Fruit fly (Drosophila melanogaster) whole organism, prepupa: ENCODE results near the gene CG32147.

Experiments
- Blimp-1 ChIP-seq: fragments of 200-800 bp; sonication (Bioruptor generic); optimal IDR thresholded peaks from 3 replicates; lab custom pipeline; 2017; ENCODE audit warnings: missing biosample characterization, missing genetic modification characterization, mild to moderate bottlenecking, moderate library complexity, missing genetic modification reagents
- CG10631 ChIP-seq: fragments of 200-800 bp; sonication (Bioruptor generic); optimal IDR thresholded peaks from 2 replicates; lab custom pipeline; 2016; ENCODE audit warnings: missing biosample characterization, missing genetic modification characterization
- CG11762 ChIP-seq: fragments of 200-800 bp; sonication (Bioruptor generic); optimal IDR thresholded peaks from 3 replicates; lab custom pipeline; 2016; ENCODE audit warnings: missing biosample characterization, missing genetic modification characterization; ENCODE audit not compliant: insufficient read depth
- CG3032 ChIP-seq: fragments of 200-800 bp; optimal IDR thresholded peaks from 2 replicates; lab custom pipeline; 2019; ENCODE audit warnings: missing biosample characterization, mild to moderate bottlenecking, missing genetic modification characterization, moderate library complexity
- CG31627 ChIP-seq: fragments of 200-800 bp; sonication (Bioruptor generic); optimal IDR thresholded peaks from 3 replicates; lab custom pipeline; 2016; ENCODE audit warnings: missing biosample characterization, missing genetic modification characterization
- CG32006 ChIP-seq: fragments of 200-800 bp; sonication (Bioruptor generic); optimal IDR thresholded peaks from 3 replicates; lab custom pipeline; 2017; ENCODE audit warnings: missing biosample characterization, mild to moderate bottlenecking, missing genetic modification characterization
- CG3919 ChIP-seq: fragments of 200-800 bp; sonication (Bioruptor generic); optimal IDR thresholded peaks from 3 replicates; lab custom pipeline; 2016; ENCODE audit warnings: missing biosample characterization, missing genetic modification characterization
- CG4318 ChIP-seq: fragments of 200-800 bp; sonication (Bioruptor generic); optimal IDR thresholded peaks from 3 replicates; lab custom pipeline; 2017; ENCODE audit warnings: missing biosample characterization, mild to moderate bottlenecking, missing genetic modification characterization
- CG6276 ChIP-seq: fragments of 200-800 bp; sonication (Bioruptor generic); optimal IDR thresholded peaks from 2 replicates; lab custom pipeline; 2017; ENCODE audit warnings: missing biosample characterization, mild to moderate bottlenecking, missing genetic modification characterization
- CG6792 ChIP-seq: fragments of 200-800 bp; sonication (Bioruptor generic); optimal IDR thresholded peaks from 3 replicates; lab custom pipeline; 2016; ENCODE audit warnings: missing biosample characterization, missing genetic modification characterization
- CG6808 ChIP-seq: fragments of 200-800 bp; sonication (Bioruptor generic); optimal IDR thresholded peaks from 3 replicates; lab custom pipeline; 2017; ENCODE audit warnings: missing biosample characterization, missing genetic modification characterization, mild to moderate bottlenecking, moderate library complexity, missing genetic modification reagents
- CG6854 ChIP-seq: fragments of 200-800 bp; sonication (Bioruptor generic); optimal IDR thresholded peaks from 2 replicates; lab custom pipeline; 2017; ENCODE audit warnings: missing biosample characterization, mild to moderate bottlenecking, missing genetic modification characterization
- CG7368 ChIP-seq: fragments of 200-800 bp; sonication (Bioruptor generic); optimal IDR thresholded peaks from 3 replicates; lab custom pipeline; 2016; ENCODE audit warnings: missing biosample characterization, missing genetic modification characterization
- CG8119 ChIP-seq: fragments of 200-800 bp; sonication (Bioruptor generic); IDR thresholded peaks from 3 replicates; pipeline ENCODE4 v1.3.6; 2022; ENCODE audit warnings: missing biosample characterization, missing genetic modification characterization
- CG8319 ChIP-seq: fragments of 200-800 bp; sonication (Bioruptor generic); optimal IDR thresholded peaks from 3 replicates; lab custom pipeline; 2016; ENCODE audit warnings: missing biosample characterization, missing genetic modification characterization
- CG9139 ChIP-seq: fragments of 200-800 bp; sonication (Bioruptor generic); optimal IDR thresholded peaks from 3 replicates; lab custom pipeline; 2017; ENCODE audit warnings: missing biosample characterization, mild to moderate bottlenecking, missing genetic modification characterization
- Eip75B ChIP-seq: fragments of 200-800 bp; sonication (Bioruptor generic); optimal IDR thresholded peaks from 3 replicates; lab custom pipeline; 2016; ENCODE audit warnings: missing biosample characterization, missing genetic modification characterization
- Eip78C ChIP-seq: fragments of 200-800 bp; sonication (Bioruptor generic); peaks from one replicate; lab custom pipeline; 2016; ENCODE audit warnings: missing biosample characterization, missing genetic modification characterization
- Ets96B ChIP-seq: fragments of 200-800 bp; optimal IDR thresholded peaks from 2 replicates; lab custom pipeline; 2019; ENCODE audit warnings: missing biosample characterization, mild to moderate bottlenecking, missing genetic modification characterization, moderate library complexity
- Gug ChIP-seq: fragments of 200-800 bp; sonication (Bioruptor generic); IDR thresholded peaks from 2 replicates; pipeline ENCODE4 v1.3.6; 2022; ENCODE audit warnings: missing biosample characterization, missing genetic modification characterization
- Hr38 ChIP-seq: sonication (Bioruptor generic); optimal IDR thresholded peaks from 2 replicates; lab custom pipeline; 2016; ENCODE audit warnings: missing biosample characterization, missing genetic modification characterization
- Hr39 ChIP-seq: fragments of 200-800 bp; sonication (Bioruptor generic); optimal IDR thresholded peaks from 2 replicates; lab custom pipeline; 2016; ENCODE audit warnings: missing biosample characterization, missing genetic modification characterization
- Lpt ChIP-seq: fragments of 200-800 bp; sonication (Bioruptor generic); optimal IDR thresholded peaks from 3 replicates; lab custom pipeline; 2016; ENCODE audit warnings: missing biosample characterization, missing genetic modification characterization
- Met ChIP-seq: fragments of 200-800 bp; sonication (Bioruptor generic); optimal IDR thresholded peaks from 3 replicates; lab custom pipeline; 2016; ENCODE audit warnings: missing biosample characterization, missing genetic modification characterization
- OdsH ChIP-seq: fragments of 200-800 bp; sonication (Bioruptor generic); optimal IDR thresholded peaks from 3 replicates; lab custom pipeline; 2016; ENCODE audit warnings: missing biosample characterization, missing genetic modification characterization
- Sox102F ChIP-seq: fragments of 200-800 bp; sonication (Bioruptor generic); optimal IDR thresholded peaks from 2 replicates; lab custom pipeline; 2016; ENCODE audit warnings: missing biosample characterization, mild to moderate bottlenecking, missing genetic modification characterization
- Sox14 ChIP-seq: fragments of 200-800 bp; sonication (Bioruptor generic); optimal IDR thresholded peaks from 3 replicates; lab custom pipeline; 2016; ENCODE audit warnings: missing biosample characterization, missing genetic modification characterization
- Sox15 ChIP-seq: fragments of 200-800 bp; sonication (Bioruptor generic); optimal IDR thresholded peaks from 3 replicates; lab custom pipeline; 2016; ENCODE audit warnings: missing biosample characterization, missing genetic modification characterization
- achi ChIP-seq: fragments of 200-800 bp; sonication (Bioruptor generic); optimal IDR thresholded peaks from 3 replicates; lab custom pipeline; 2016; ENCODE audit warnings: missing biosample characterization, missing genetic modification characterization
- acj6 ChIP-seq: fragments of 200-800 bp; sonication (Bioruptor generic); optimal IDR thresholded peaks from 3 replicates; lab custom pipeline; 2016; ENCODE audit warnings: missing biosample characterization, missing genetic modification characterization
- cyc ChIP-seq: fragments of 200-800 bp; sonication (Bioruptor generic); optimal IDR thresholded peaks from 3 replicates; lab custom pipeline; 2016; ENCODE audit warnings: missing biosample characterization, missing genetic modification characterization
- dsx ChIP-seq: fragments of 200-800 bp; optimal IDR thresholded peaks from 3 replicates; lab custom pipeline; 2019; ENCODE audit warnings: missing biosample characterization, mild to moderate bottlenecking, missing genetic modification characterization, moderate library complexity; ENCODE audit not compliant: poor library complexity, severe bottlenecking
- eg ChIP-seq: fragments of 200-800 bp; sonication (Bioruptor generic); IDR thresholded peaks from 3 replicates; pipeline ENCODE4 v1.3.6; 2022; ENCODE audit warnings: missing biosample characterization, missing genetic modification characterization
- esn ChIP-seq: fragments of 200-800 bp; sonication (Bioruptor generic); optimal IDR thresholded peaks from 2 replicates; lab custom pipeline; 2016; ENCODE audit warnings: missing biosample characterization, mild to moderate bottlenecking, missing genetic modification characterization, moderate library complexity
- fd59A ChIP-seq: fragments of 200-800 bp; sonication (Bioruptor generic); optimal IDR thresholded peaks from 2 replicates; lab custom pipeline; 2017; ENCODE audit warnings: missing biosample characterization, mild to moderate bottlenecking, missing genetic modification characterization, missing genetic modification reagents
- fd85E ChIP-seq: fragments of 200-800 bp; sonication (Bioruptor generic); optimal IDR thresholded peaks from 3 replicates; lab custom pipeline; 2016; ENCODE audit warnings: missing biosample characterization, missing genetic modification characterization
- fkh ChIP-seq: fragments of 200-800 bp; sonication (Bioruptor generic); optimal IDR thresholded peaks from 3 replicates; lab custom pipeline; 2017; ENCODE audit warnings: missing biosample characterization, mild to moderate bottlenecking, missing genetic modification characterization, moderate library complexity
- lz ChIP-seq: fragments of 200-800 bp; sonication (Bioruptor generic); optimal IDR thresholded peaks from 3 replicates; lab custom pipeline; 2016; ENCODE audit warnings: missing biosample characterization, missing genetic modification characterization
- net ChIP-seq: fragments of 200-800 bp; sonication (Bioruptor generic); optimal IDR thresholded peaks from 3 replicates; lab custom pipeline; 2016; ENCODE audit warnings: missing biosample characterization, missing genetic modification characterization
- pdm3 ChIP-seq: fragments of 200-800 bp; sonication (Bioruptor generic); optimal IDR thresholded peaks from 3 replicates; lab custom pipeline; 2016; ENCODE audit warnings: missing biosample characterization, missing genetic modification characterization
- salr ChIP-seq, 2 experiments: fragments of 200-800 bp; sonication (Bioruptor generic); optimal IDR thresholded peaks; 3 replicates each; lab custom pipeline; 2016 to 2018; ENCODE audit warnings: missing biosample characterization in 2 of 2, missing genetic modification characterization in 2 of 2, mild to moderate bottlenecking in 1 of 2
- ss ChIP-seq, 2 experiments: fragments of 200-800 bp; sonication (Bioruptor generic); optimal IDR thresholded peaks; 2 replicates in 1 of 2; 3 replicates in 1 of 2; lab custom pipeline; 2017 to 2018; ENCODE audit warnings: mild to moderate bottlenecking in 2 of 2, missing biosample characterization in 2 of 2, missing genetic modification characterization in 2 of 2, moderate library complexity in 1 of 2
- svp ChIP-seq: fragments of 200-800 bp; sonication (Bioruptor generic); peaks from one replicate; lab custom pipeline; 2016; ENCODE audit warnings: missing biosample characterization, missing genetic modification characterization
- topi ChIP-seq: fragments of 200-800 bp; sonication (Bioruptor generic); optimal IDR thresholded peaks from 3 replicates; lab custom pipeline; 2016; ENCODE audit warnings: missing biosample characterization, missing genetic modification characterization

The CG32147 gene

DNA sequence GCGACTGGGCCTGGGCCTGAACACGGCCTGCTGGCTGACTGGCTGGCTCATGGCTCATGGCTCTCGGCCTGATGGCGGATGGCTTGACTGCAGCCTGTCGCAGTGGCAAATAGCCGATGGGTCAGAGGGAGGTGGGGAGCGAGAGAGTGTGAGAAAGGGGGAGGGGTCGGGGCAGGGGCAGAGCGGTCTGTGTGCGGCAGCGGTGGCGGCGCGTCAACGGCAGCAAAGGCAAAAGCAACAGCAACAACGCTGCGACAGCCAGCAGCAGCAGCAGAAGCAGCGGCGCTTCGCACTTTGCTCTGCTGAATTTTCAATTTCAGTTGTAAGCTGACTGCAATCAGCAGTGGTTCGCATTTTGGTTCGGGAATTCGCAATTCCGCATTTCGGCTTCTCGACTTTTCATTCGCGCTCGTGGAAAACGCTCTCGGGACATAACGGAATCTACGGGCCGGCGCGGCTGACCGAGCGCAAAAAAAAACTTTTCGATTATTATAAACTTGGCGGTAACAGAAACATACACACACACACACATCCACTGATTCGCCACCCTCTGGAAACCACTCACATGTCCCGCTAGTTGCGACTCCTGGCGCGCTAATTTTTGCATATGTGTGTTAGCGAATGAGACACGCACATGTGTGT, 38.2 kb downstream of the CG32147 start, which contains the start of gene CG45071:
Gene CG45071, plus strand, starts transcription at position 317 of the 642 bp plus-strand sequence.
- peak; percentile 10; the same call in 1 of the 3 replicates for TF ChIP-seq eg (GFP tag; lab: Robert Waterston, UW)
- no peak for TF ChIP-seq CG8119 (GFP tag; lab: Robert Waterston, UW)
- no peak for TF ChIP-seq fd85E (GFP tag; lab: Kevin White, UChicago)
- TF ChIP-seq svp (GFP tag; lab: Kevin White, UChicago): no peak
- TF ChIP-seq CG6808: no peak
- TF ChIP-seq ss (GFP tag; optimal IDR thresholded peaks at IDR 0.05; lab: Kevin White, UChicago): peak in 1 of 2 experiments; percentile 48
- peak; percentile 49 for TF ChIP-seq Blimp-1 (GFP tag; lab: Kevin White, UChicago)
- TF ChIP-seq CG6276 (GFP tag; lab: Kevin White, UChicago): peak; percentile 3
- TF ChIP-seq CG9139: no peak
- TF ChIP-seq Met (GFP tag; lab: Kevin White, UChicago): no peak
- TF ChIP-seq Eip78C: peak; percentile 54
- TF ChIP-seq Gug (GFP tag; lab: Robert Waterston, UW): 0 out of 2 replicates have a peak, but pooled peaks have one; percentile 24
- no peak for TF ChIP-seq CG4318 (GFP tag; lab: Kevin White, UChicago)
- no peak for TF ChIP-seq Hr38 (GFP tag; lab: Kevin White, UChicago)
- TF ChIP-seq CG6854 (GFP tag; lab: Kevin White, UChicago): peak; percentile 100
- TF ChIP-seq fd59A (GFP tag; lab: Kevin White, UChicago): no peak
- no peak for TF ChIP-seq Sox15 (GFP tag; lab: Kevin White, UChicago)
- TF ChIP-seq CG7368 (GFP tag; lab: Kevin White, UChicago): no peak
- TF ChIP-seq cyc: no peak

DNA sequence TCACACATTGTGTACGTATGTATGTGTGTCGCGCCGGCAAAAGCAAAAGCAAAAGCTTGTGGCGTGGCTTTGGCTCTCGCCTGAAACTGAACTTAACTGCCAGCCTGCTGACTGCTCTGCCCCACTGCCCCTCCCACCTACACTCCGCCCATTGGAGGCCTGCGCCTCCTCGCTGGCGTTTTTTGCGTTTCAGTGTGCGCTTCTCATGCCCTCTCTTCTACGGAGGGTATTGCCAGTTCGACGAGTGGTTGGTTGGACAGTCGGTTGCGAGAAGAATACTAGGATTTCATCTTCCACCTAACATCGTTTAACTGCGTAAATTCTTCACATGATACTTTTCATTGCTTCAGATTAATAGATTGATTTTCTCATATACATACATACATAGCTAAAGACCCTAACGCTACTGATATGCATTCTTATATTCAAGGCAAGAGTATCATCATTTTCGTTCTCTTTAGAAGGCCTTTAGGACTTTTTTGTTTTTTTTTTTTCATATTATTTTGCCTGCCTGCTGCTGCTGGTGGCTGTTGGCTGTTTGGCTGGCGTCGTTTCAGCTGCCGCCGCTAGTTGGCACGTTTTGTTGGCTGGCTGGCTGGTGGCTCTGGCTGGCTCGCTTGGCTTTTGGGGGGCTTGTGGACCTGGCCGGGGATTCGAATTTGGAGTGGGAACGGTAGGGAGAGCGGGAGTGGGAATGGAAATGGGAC, 38.9 kb downstream of the CG32147 start:
- TF ChIP-seq eg (GFP tag; lab: Robert Waterston, UW) (peak; percentile 86), CG32006 (GFP tag; lab: Kevin White, UChicago) (peak; percentile 96), CG8119 (GFP tag; lab: Robert Waterston, UW) (peak; percentile 95), dsx (peak; percentile 87), CG6276 (GFP tag; lab: Kevin White, UChicago) (peak; percentile 87), Sox102F (peak; percentile 95), Eip75B (peak; percentile 92), CG8319 (GFP tag; lab: Kevin White, UChicago) (peak; percentile 80), achi (GFP tag; lab: Kevin White, UChicago) (peak; percentile 92), esn (GFP tag; lab: Kevin White, UChicago) (peak; percentile 95), Lpt (GFP tag; lab: Kevin White, UChicago) (peak; percentile 79), CG3919 (GFP tag; lab: Kevin White, UChicago) (peak; percentile 89), CG7368 (GFP tag; lab: Kevin White, UChicago) (peak; percentile 73), Sox14 (GFP tag; lab: Kevin White, UChicago) (peak; percentile 95), CG6808 (peak; percentile 91), CG4318 (GFP tag; lab: Kevin White, UChicago) (peak; percentile 93), CG10631 (GFP tag; lab: Kevin White, UChicago) (peak; percentile 91), CG31627 (GFP tag; lab: Kevin White, UChicago) (peak; percentile 96), CG6854 (GFP tag; lab: Kevin White, UChicago) (peak; percentile 100), topi (GFP tag; lab: Kevin White, UChicago) (peak; percentile 93), salr (GFP tag; optimal IDR thresholded peaks at IDR 0.05; lab: Kevin White, UChicago) (peak; percentile 78 to 90), fd85E (GFP tag; lab: Kevin White, UChicago) (peak; percentile 57), Gug (GFP tag; lab: Robert Waterston, UW) (peak; percentile 87), Met (GFP tag; lab: Kevin White, UChicago) (peak; percentile 95), fd59A (GFP tag; lab: Kevin White, UChicago) (peak; percentile 91), net (GFP tag; lab: Kevin White, UChicago) (peak; percentile 91), Blimp-1 (GFP tag; lab: Kevin White, UChicago) (no peak), acj6 (GFP tag; lab: Kevin White, UChicago) (peak; percentile 94), CG3032 (peak; percentile 90), fkh (GFP tag; lab: Kevin White, UChicago) (no peak), CG11762 (GFP tag; lab: Kevin White, UChicago) (peak; percentile 81), lz (GFP tag; lab: Kevin White, UChicago) (peak; percentile 95), OdsH (GFP tag; lab: Kevin White, UChicago) (peak; percentile 95), Ets96B (tag; lab: Kevin White, UChicago) (peak; percentile 90), CG6792 (GFP tag; lab: Kevin White, UChicago) (peak; percentile 93), pdm3 (peak; percentile 95), cyc (peak; percentile 92), Hr39 (GFP tag; lab: Kevin White, UChicago) (peak; percentile 95), Hr38 (GFP tag; lab: Kevin White, UChicago) (peak; percentile 17), Sox15 (GFP tag; lab: Kevin White, UChicago) (peak; percentile 93)
